Worm (Caenorhabditis elegans) whole organism, late embryonic: ENCODE data around the gene Y70C5B.2.

Experiments used
- C08G9.2 ChIP-seq: sonication (generic microtip); optimal IDR thresholded peaks from 2 replicates; lab custom pipeline; 2016; ENCODE audit warnings: mild to moderate bottlenecking, missing genetic modification characterization, moderate library complexity, missing compliant biosample characterization
- ama-1 ChIP-seq: fragments of 150-350 bp; optimal IDR thresholded peaks from 2 replicates; lab custom pipeline; 2014
- ceh-14 ChIP-seq: sonication (generic microtip); optimal IDR thresholded peaks from 2 replicates; lab custom pipeline; 2016; ENCODE audit warnings: missing genotype, missing genetic modification characterization, missing compliant biosample characterization
- ceh-30 ChIP-seq: fragments of 150-350 bp; optimal IDR thresholded peaks from 2 replicates; lab custom pipeline; 2014; ENCODE audit warnings: missing biosample characterization, missing genetic modification characterization
- ceh-6 ChIP-seq: fragments of 200-800 bp; sonication (Bioruptor generic); optimal IDR thresholded peaks from 2 replicates; lab custom pipeline; 2018; ENCODE audit warnings: mild to moderate bottlenecking, missing genetic modification characterization, missing compliant biosample characterization
- elt-2 ChIP-seq: sonication (generic microtip); optimal IDR thresholded peaks from 2 replicates; lab custom pipeline; 2016; ENCODE audit warnings: missing genetic modification reagents, missing genetic modification characterization, missing compliant biosample characterization
- eyg-1 ChIP-seq: sonication (generic microtip); optimal IDR thresholded peaks from 2 replicates; lab custom pipeline; 2016; ENCODE audit warnings: missing genotype, missing genetic modification characterization, missing compliant biosample characterization
- hlh-8 ChIP-seq: sonication (generic microtip); optimal IDR thresholded peaks from 2 replicates; lab custom pipeline; 2016; ENCODE audit warnings: missing genotype, missing genetic modification characterization, missing compliant biosample characterization
- madf-2 ChIP-seq: sonication (generic microtip); optimal IDR thresholded peaks from 2 replicates; lab custom pipeline; 2017; ENCODE audit warnings: missing genetic modification characterization, missing compliant biosample characterization
- nhr-11 ChIP-seq: fragments of 150-350 bp; optimal IDR thresholded peaks from 2 replicates; lab custom pipeline; 2014; ENCODE audit warnings: missing biosample characterization, missing genetic modification characterization
- odd-2 ChIP-seq: sonication (generic microtip); optimal IDR thresholded peaks from 2 replicates; lab custom pipeline; 2017; ENCODE audit warnings: antibody characterized with exemption, mild to moderate bottlenecking, missing genetic modification characterization, missing compliant biosample characterization
- pqm-1 ChIP-seq: sonication (generic microtip); optimal IDR thresholded peaks from 2 replicates; lab custom pipeline; 2016; ENCODE audit warnings: missing genetic modification characterization, missing compliant biosample characterization
- pros-1 ChIP-seq: fragments of 150-350 bp; optimal IDR thresholded peaks from 2 replicates; lab custom pipeline; 2014; ENCODE audit warnings: missing biosample characterization, missing genetic modification reagents, missing genetic modification characterization
- tbx-2 ChIP-seq: sonication (generic microtip); optimal IDR thresholded peaks from 2 replicates; lab custom pipeline; 2016; ENCODE audit warnings: missing genetic modification characterization, missing compliant biosample characterization

DNA sequence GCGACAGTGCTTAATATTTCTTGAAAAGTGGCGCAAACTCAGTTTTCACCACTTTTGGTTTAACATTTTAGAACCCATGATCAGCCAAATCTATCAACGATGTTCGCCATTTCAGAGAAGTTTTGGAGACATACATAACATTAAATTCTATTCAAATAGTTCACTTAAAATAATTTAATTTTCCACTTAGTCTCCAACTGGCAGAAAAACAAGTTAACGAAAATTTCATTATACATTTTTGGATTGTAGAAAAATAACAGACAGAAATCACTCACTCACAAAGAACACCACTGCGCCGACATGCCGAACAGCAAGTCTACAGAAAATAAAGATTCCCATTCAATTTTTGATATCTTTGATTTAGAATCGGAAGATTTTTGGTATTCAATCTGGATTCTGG is 19.3 kb upstream of the Y70C5B.2 start, which contains the start of gene srw-44:
- no peak for TF ChIP-seq nhr-11
- no peak for TF ChIP-seq elt-2 (tag; lab: Kevin White, UChicago)
- no peak for TF ChIP-seq pros-1 (tag; lab: Kevin White, UChicago)
- TF ChIP-seq ceh-14 = no peak
- no peak for TF ChIP-seq hlh-8 (tag; lab: Kevin White, UChicago)
- no peak for TF ChIP-seq eyg-1 (tag; lab: Kevin White, UChicago)
- TF ChIP-seq pqm-1 (tag; lab: Kevin White, UChicago) = no peak
- no peak for TF ChIP-seq ceh-30 (tag; lab: Kevin White, UChicago)
- TF ChIP-seq tbx-2 (tag; lab: Kevin White, UChicago) = no peak
- no peak for TF ChIP-seq ama-1
- TF ChIP-seq odd-2 (tag; lab: Kevin White, UChicago) = no peak
- no peak for TF ChIP-seq ceh-6 (GFP tag; lab: Kevin White, UChicago)
- no peak for TF ChIP-seq C08G9.2
- TF ChIP-seq madf-2 (tag; lab: Kevin White, UChicago) = no peak
